Fruit fly (Drosophila melanogaster): Measurements from ENCODE around the gene CG6324.

Gene CG6324

dm6 chrX:15449490-15450326 is 26.2 kb upstream of the CG6324 start, which contains the start of the genes Scamp and Ahcy (continued):
- TF ChIP-seq lmd (GFP tag; IDR thresholded peaks at IDR 0.05) (no peak), tap (tag; optimal IDR thresholded peaks at IDR 0.05) (no peak), CG3065 (GFP tag; optimal IDR thresholded peaks at IDR 0.05) (no peak), YL-1 (GFP tag; optimal IDR thresholded peaks at IDR 0.05) (peak; percentile 57), caup (GFP tag; optimal IDR thresholded peaks at IDR 0.05; ENCODE audit: severe bottlenecking) (no peak), ap (GFP tag; IDR thresholded peaks at IDR 0.05) (no peak), CG1603 (tag; optimal IDR thresholded peaks at IDR 0.05) (no peak), HLHmδ (GFP tag; optimal IDR thresholded peaks at IDR 0.05) (no peak), CG12219 (GFP tag; optimal IDR thresholded peaks at IDR 0.05) (no peak), Hr78 (GFP tag; optimal IDR thresholded peaks at IDR 0.05) (no peak), CG10543 (GFP tag; optimal IDR thresholded peaks at IDR 0.05) (peak; percentile 13), prd (optimal IDR thresholded peaks at IDR 0.05) (no peak), prd (GFP tag; IDR thresholded peaks at IDR 0.05) (no peak), danr (GFP tag; IDR thresholded peaks at IDR 0.05) (no peak), CG1233 (GFP tag; optimal IDR thresholded peaks at IDR 0.05) (no peak), CG1602 (GFP tag; optimal IDR thresholded peaks at IDR 0.05) (no peak), CG14441 (GFP tag; IDR thresholded peaks at IDR 0.05) (no peak), CG31365 (tag; optimal IDR thresholded peaks at IDR 0.05) (no peak), H15 (GFP tag; IDR thresholded peaks at IDR 0.05) (no peak), dmrt11E (tag; optimal IDR thresholded peaks at IDR 0.05) (no peak), CG7786 (GFP tag; optimal IDR thresholded peaks at IDR 0.05) (no peak), gsb-n (tag; optimal IDR thresholded peaks at IDR 0.05) (no peak), NK7.1 (GFP tag; optimal IDR thresholded peaks at IDR 0.05) (no peak), CG5953 (GFP tag; IDR thresholded peaks at IDR 0.05) (no peak), CG31441 (GFP tag; IDR thresholded peaks at IDR 0.05) (0 out of 2 replicates have a peak, but pooled peaks have one; percentile 30), CG6791 (GFP tag; IDR thresholded peaks at IDR 0.05; ENCODE audit: partially characterized antibody) (0 out of 3 replicates have a peak, but pooled peaks have one; percentile 30), CG9215 (GFP tag; IDR thresholded peaks at IDR 0.05) (no peak), HmgZ (tag; optimal IDR thresholded peaks at IDR 0.05) (no peak), jing (GFP tag; optimal IDR thresholded peaks at IDR 0.05) (no peak), unc-4 (GFP tag; IDR thresholded peaks at IDR 0.05; ENCODE audit: partially characterized antibody) (peak; percentile 55; the same call in 1 of the 2 replicates), Atf3 (GFP tag; optimal IDR thresholded peaks at IDR 0.05) (no peak), abd-A (tag; optimal IDR thresholded peaks at IDR 0.05) (no peak), stc (GFP tag; IDR thresholded peaks at IDR 0.05) (no peak), yki (optimal IDR thresholded peaks at IDR 0.05) (no peak), gce (GFP tag; IDR thresholded peaks at IDR 0.05) (no peak), lola (GFP tag; optimal IDR thresholded peaks at IDR 0.05) (peak in 1 of 3 experiments; percentile 10), ems (GFP tag; optimal IDR thresholded peaks at IDR 0.05) (no peak), twi (tag; optimal IDR thresholded peaks at IDR 0.05) (no peak), CG4707 (GFP tag; optimal IDR thresholded peaks at IDR 0.05) (no peak), CG1647 (GFP tag; optimal IDR thresholded peaks at IDR 0.05) (no peak), nom (GFP tag; optimal IDR thresholded peaks at IDR 0.05) (no peak), Ravus (GFP tag; IDR thresholded peaks at IDR 0.05) (no peak), CG9797 (GFP tag; optimal IDR thresholded peaks at IDR 0.05) (no peak), grn (GFP tag; optimal IDR thresholded peaks at IDR 0.05) (no peak), CG4854 (GFP tag; optimal IDR thresholded peaks at IDR 0.05) (no peak), peb (GFP tag; IDR thresholded peaks at IDR 0.05) (no peak), gsb (GFP tag; IDR thresholded peaks at IDR 0.05) (no peak), CG14965 (GFP tag; optimal IDR thresholded peaks at IDR 0.05; ENCODE audit: borderline replicate concordance) (no peak), CoRest (tag; optimal IDR thresholded peaks at IDR 0.05) (peak; percentile 35), CG2712 (tag; optimal IDR thresholded peaks at IDR 0.05) (peak; percentile 32)
